Fruit fly (Drosophila melanogaster): ENCODE results near the gene Spn28F.
A peak's percentile ranks its signal among the peaks of the same experiment; 100 is the strongest.

Spn28F gene

DNA sequence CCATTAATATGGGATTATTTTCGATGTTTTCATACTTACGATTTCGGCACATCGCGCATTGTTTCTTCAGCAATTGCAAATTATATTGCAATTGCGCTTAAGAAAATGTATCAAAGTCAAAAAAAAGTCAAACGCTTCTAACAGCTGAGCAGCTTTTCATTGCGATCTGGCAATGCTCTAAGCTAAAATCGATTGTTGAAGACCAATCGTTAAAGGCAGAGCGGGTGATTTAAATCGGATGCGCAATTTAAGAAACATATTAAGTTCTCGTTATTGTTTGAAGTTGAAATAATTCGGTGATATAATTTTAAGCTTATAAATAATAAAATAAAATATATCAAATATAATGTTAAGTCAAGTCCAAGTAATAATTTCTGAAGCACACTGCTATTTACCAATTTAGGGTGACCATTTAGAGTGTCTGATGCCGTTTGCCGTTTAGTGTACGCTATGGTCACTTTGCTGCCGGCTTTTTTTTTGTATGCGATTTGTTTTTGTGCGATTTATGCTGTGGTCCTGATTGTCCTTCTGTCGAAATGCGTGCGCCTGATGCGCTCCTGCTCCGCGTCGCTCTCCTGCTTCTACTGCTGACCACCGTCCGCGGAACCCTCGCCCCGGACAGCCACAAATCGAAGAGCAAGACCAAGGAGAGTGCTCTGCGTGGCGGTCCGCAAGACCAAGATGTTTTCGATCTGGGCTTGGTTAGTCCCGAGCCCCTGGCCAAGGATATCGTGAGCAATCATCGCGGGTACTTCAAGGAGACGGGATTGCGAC, 44.7 kb downstream of the Spn28F start, which contains the start of the genes CG8475 and CG8460 (continued):
- TF ChIP-seq CG10543 (GFP tag; optimal IDR thresholded peaks at IDR 0.05) (no peak), CG15073 (GFP tag; optimal IDR thresholded peaks at IDR 0.05) (no peak), cad (GFP tag; optimal IDR thresholded peaks at IDR 0.05) (no peak), caup (GFP tag; optimal IDR thresholded peaks at IDR 0.05; ENCODE audit: severe bottlenecking) (no peak), CG17829 (tag; optimal IDR thresholded peaks at IDR 0.05) (no peak), Gug (GFP tag; IDR thresholded peaks at IDR 0.05) (no peak), CG6765 (GFP tag; optimal IDR thresholded peaks at IDR 0.05) (no peak), CkIIα-i1 (GFP tag; IDR thresholded peaks at IDR 0.05) (no peak), Vsx1 (GFP tag; optimal IDR thresholded peaks at IDR 0.05) (no peak), hth (optimal IDR thresholded peaks at IDR 0.05) (no peak), CG4854 (GFP tag; optimal IDR thresholded peaks at IDR 0.05) (no peak), CG10147 (GFP tag; optimal IDR thresholded peaks at IDR 0.05) (no peak), Rfx (GFP tag; IDR thresholded peaks at IDR 0.05) (no peak), insv (GFP tag; optimal IDR thresholded peaks at IDR 0.05) (no peak), Blimp-1 (GFP tag; optimal IDR thresholded peaks at IDR 0.05) (no peak), Lim3 (GFP tag; IDR thresholded peaks at IDR 0.05) (no peak), bab2 (GFP tag; optimal IDR thresholded peaks at IDR 0.05) (no peak), Kr (GFP tag; optimal IDR thresholded peaks at IDR 0.05) (no peak), Hey (tag; optimal IDR thresholded peaks at IDR 0.05) (no peak), phol (tag; optimal IDR thresholded peaks at IDR 0.05) (no peak), CG7786 (GFP tag; optimal IDR thresholded peaks at IDR 0.05) (no peak), ab (GFP tag; optimal IDR thresholded peaks at IDR 0.05) (no peak), CG14667 (GFP tag; IDR thresholded peaks at IDR 0.05) (no peak), Lpt (GFP tag; optimal IDR thresholded peaks at IDR 0.05) (no peak), CG7372 (GFP tag; IDR thresholded peaks at IDR 0.05) (no peak), aop (GFP tag; IDR thresholded peaks at IDR 0.05) (no peak), wor (GFP tag; IDR thresholded peaks at IDR 0.05) (no peak), CG1529 (GFP tag; optimal IDR thresholded peaks at IDR 0.05) (no peak), NC2β (GFP tag; optimal IDR thresholded peaks at IDR 0.05) (no peak), odd (GFP tag; optimal IDR thresholded peaks at IDR 0.05) (no peak), NfI (GFP tag; optimal IDR thresholded peaks at IDR 0.05) (no peak), CG3838 (GFP tag; optimal IDR thresholded peaks at IDR 0.05) (no peak), sna (GFP tag; IDR thresholded peaks at IDR 0.05; ENCODE audit: partially characterized antibody) (no peak), CG11247 (GFP tag; IDR thresholded peaks at IDR 0.05) (no peak), Aef1 (GFP tag; IDR thresholded peaks at IDR 0.05) (no peak), E2f2 (GFP tag; IDR thresholded peaks at IDR 0.05) (peak; percentile 94), CTCF (GFP tag; optimal IDR thresholded peaks at IDR 0.05) (no peak), Doc2 (GFP tag; IDR thresholded peaks at IDR 0.05) (no peak), CG14710 (tag; optimal IDR thresholded peaks at IDR 0.05) (no peak), CG1603 (tag; optimal IDR thresholded peaks at IDR 0.05) (no peak), pzg (GFP tag; optimal IDR thresholded peaks at IDR 0.05) (peak; percentile 57), otp (GFP tag; IDR thresholded peaks at IDR 0.05) (no peak), knrl (GFP tag; IDR thresholded peaks at IDR 0.05; ENCODE audit: partially characterized antibody) (0 out of 3 replicates have a peak, but pooled peaks have one; percentile 36), cwo (GFP tag; optimal IDR thresholded peaks at IDR 0.05) (no peak), onecut (GFP tag; IDR thresholded peaks at IDR 0.05) (peak; percentile 51), CG11695 (GFP tag; IDR thresholded peaks at IDR 0.05) (no peak), dpn (GFP tag; optimal IDR thresholded peaks at IDR 0.05) (no peak), CG32767 (GFP tag; IDR thresholded peaks at IDR 0.05) (no peak), Adf1 (GFP tag; IDR thresholded peaks at IDR 0.05) (no peak), CG12744 (GFP tag; optimal IDR thresholded peaks at IDR 0.05) (no peak), Eip74EF (GFP tag; optimal IDR thresholded peaks at IDR 0.05) (no peak)
